Worm (Caenorhabditis elegans) whole organism, mixed stage, embryonic: ENCODE results near the gene Y48E1C.4.

Experiments used
- M03D4.4 ChIP-seq: sonication (generic microtip); optimal IDR thresholded peaks from 2 replicates; lab custom pipeline; 2017; ENCODE audit warnings: mild to moderate bottlenecking, missing genetic modification characterization, missing compliant biosample characterization
- bed-3 ChIP-seq: fragments of 200-800 bp; sonication (Bioruptor generic); optimal IDR thresholded peaks from 3 replicates; lab custom pipeline; 2018; ENCODE audit warnings: mild to moderate bottlenecking, missing genetic modification characterization, moderate library complexity, missing compliant biosample characterization
- blmp-1 ChIP-seq: fragments of 150-350 bp; optimal IDR thresholded peaks from 2 replicates; lab custom pipeline; 2014; ENCODE audit warnings: missing biosample characterization, missing genetic modification characterization
- ceh-39 ChIP-seq: fragments of 150-350 bp; optimal IDR thresholded peaks from 2 replicates; lab custom pipeline; 2014; ENCODE audit warnings: missing biosample characterization, missing genetic modification characterization
- ceh-43 ChIP-seq: fragments of 200-800 bp; sonication (Bioruptor generic); optimal IDR thresholded peaks from 2 replicates; lab custom pipeline; 2018; ENCODE audit warnings: mild to moderate bottlenecking, missing genetic modification characterization, moderate library complexity, missing compliant biosample characterization
- ceh-83 ChIP-seq: fragments of 200-800 bp; sonication (Bioruptor generic); optimal IDR thresholded peaks from 2 replicates; lab custom pipeline; 2018; ENCODE audit warnings: mild to moderate bottlenecking, missing genetic modification characterization, missing compliant biosample characterization
- ces-1 ChIP-seq: fragments of 150-350 bp; optimal IDR thresholded peaks from 2 replicates; lab custom pipeline; 2014; ENCODE audit warnings: missing biosample characterization, missing genetic modification reagents, missing genetic modification characterization
- cnd-1 ChIP-seq: fragments of 200-800 bp; sonication (Bioruptor generic); optimal IDR thresholded peaks from 2 replicates; lab custom pipeline; 2018; ENCODE audit warnings: mild to moderate bottlenecking, missing genetic modification characterization, missing compliant biosample characterization
- drap-1 ChIP-seq: fragments of 200-800 bp; sonication (Bioruptor generic); optimal IDR thresholded peaks from 3 replicates; lab custom pipeline; 2018; ENCODE audit warnings: mild to moderate bottlenecking, missing genetic modification characterization, missing compliant biosample characterization
- elt-1 ChIP-seq: sonication (generic microtip); optimal IDR thresholded peaks from 2 replicates; lab custom pipeline; 2017; ENCODE audit warnings: missing genetic modification characterization, mild to moderate bottlenecking, missing compliant biosample characterization, antibody characterized with exemption, moderate library complexity, borderline replicate concordance; ENCODE audit not compliant: insufficient read depth
- elt-3 ChIP-seq: fragments of 150-350 bp; optimal IDR thresholded peaks from 2 replicates; lab custom pipeline; 2014; ENCODE audit warnings: missing biosample characterization, missing genetic modification characterization
- flh-1 ChIP-seq: fragments of 200-800 bp; sonication (Bioruptor generic); optimal IDR thresholded peaks from 2 replicates; lab custom pipeline; 2018; ENCODE audit warnings: mild to moderate bottlenecking, missing genetic modification characterization, moderate library complexity, missing compliant biosample characterization
- ham-2 ChIP-seq: fragments of 200-800 bp; sonication (Bioruptor generic); optimal IDR thresholded peaks from 2 replicates; lab custom pipeline; 2018; ENCODE audit warnings: mild to moderate bottlenecking, missing genetic modification characterization, missing compliant biosample characterization
- hlh-1 ChIP-seq: fragments of 150-350 bp; optimal IDR thresholded peaks from 2 replicates; lab custom pipeline; 2014; ENCODE audit warnings: missing biosample characterization, missing genetic modification reagents, missing genetic modification characterization
- lin-13 ChIP-seq: fragments of 150-350 bp; optimal IDR thresholded peaks from 2 replicates; lab custom pipeline; 2014; ENCODE audit warnings: missing biosample characterization, missing genetic modification characterization
- lin-32 ChIP-seq: fragments of 200-800 bp; sonication (Bioruptor generic); optimal IDR thresholded peaks from 2 replicates; lab custom pipeline; 2018; ENCODE audit warnings: mild to moderate bottlenecking, missing genetic modification characterization, missing compliant biosample characterization
- lsy-2 ChIP-seq: fragments of 150-350 bp; optimal IDR thresholded peaks from 2 replicates; lab custom pipeline; 2014; ENCODE audit warnings: missing biosample characterization, missing genetic modification characterization
- mab-5 ChIP-seq: fragments of 150-350 bp; optimal IDR thresholded peaks from 2 replicates; lab custom pipeline; 2014; ENCODE audit warnings: missing biosample characterization, missing genetic modification characterization
- mep-1 ChIP-seq: fragments of 150-350 bp; optimal IDR thresholded peaks from 2 replicates; lab custom pipeline; 2017; ENCODE audit warnings: missing biosample characterization, missing genetic modification reagents, missing genetic modification characterization, inconsistent platforms
- mls-2 ChIP-seq: sonication (generic microtip); optimal IDR thresholded peaks from 2 replicates; lab custom pipeline; 2016; ENCODE audit warnings: mild to moderate bottlenecking, missing genetic modification characterization, moderate library complexity, missing compliant biosample characterization
- nhr-12 ChIP-seq: fragments of 150-350 bp; optimal IDR thresholded peaks from 2 replicates; lab custom pipeline; 2014; ENCODE audit warnings: missing biosample characterization, missing genetic modification characterization
- nhr-2 ChIP-seq: fragments of 150-350 bp; optimal IDR thresholded peaks from 2 replicates; lab custom pipeline; 2014; ENCODE audit warnings: missing biosample characterization, missing genetic modification characterization
- nhr-237 ChIP-seq: fragments of 150-350 bp; optimal IDR thresholded peaks from 2 replicates; lab custom pipeline; 2014; ENCODE audit warnings: missing biosample characterization, missing genetic modification characterization
- nhr-28 ChIP-seq: fragments of 150-350 bp; optimal IDR thresholded peaks from 2 replicates; lab custom pipeline; 2014; ENCODE audit warnings: missing biosample characterization, missing genetic modification characterization
- nhr-76 ChIP-seq: sonication (generic microtip); optimal IDR thresholded peaks from 2 replicates; lab custom pipeline; 2017; ENCODE audit warnings: missing biosample characterization, missing genetic modification characterization
- pha-4 ChIP-seq: fragments of 150-350 bp; optimal IDR thresholded peaks from 2 replicates; lab custom pipeline; 2018; ENCODE audit warnings: missing biosample characterization, missing genetic modification reagents, missing genetic modification characterization
- sem-2 ChIP-seq: fragments of 200-800 bp; sonication (Bioruptor generic); optimal IDR thresholded peaks from 2 replicates; lab custom pipeline; 2018; ENCODE audit warnings: mild to moderate bottlenecking, missing genetic modification characterization, missing compliant biosample characterization
- snpc-4 ChIP-seq: fragments of 150-350 bp; optimal IDR thresholded peaks from 2 replicates; lab custom pipeline; 2014; ENCODE audit warnings: missing biosample characterization, missing genetic modification characterization
- sptf-1 ChIP-seq: sonication (generic microtip); optimal IDR thresholded peaks from 2 replicates; lab custom pipeline; 2017; ENCODE audit warnings: mild to moderate bottlenecking, missing genetic modification characterization, moderate library complexity, missing compliant biosample characterization
- tbx-8 ChIP-seq: fragments of 200-800 bp; sonication (Bioruptor generic); optimal IDR thresholded peaks from 2 replicates; lab custom pipeline; 2018; ENCODE audit warnings: mild to moderate bottlenecking, missing genetic modification characterization, moderate library complexity, missing compliant biosample characterization
- unc-120 ChIP-seq: sonication (generic microtip); optimal IDR thresholded peaks from 2 replicates; lab custom pipeline; 2017; ENCODE audit warnings: missing genetic modification characterization, missing compliant biosample characterization; ENCODE audit not compliant: poor library complexity, severe bottlenecking
- unc-39 ChIP-seq: fragments of 150-350 bp; optimal IDR thresholded peaks from 2 replicates; lab custom pipeline; 2014; ENCODE audit warnings: missing biosample characterization, missing genetic modification characterization
- unc-62 ChIP-seq: fragments of 150-350 bp; optimal IDR thresholded peaks from 2 replicates; lab custom pipeline; 2014; ENCODE audit warnings: missing biosample characterization, missing genetic modification reagents, missing genetic modification characterization
- zip-8 ChIP-seq: fragments of 150-350 bp; optimal IDR thresholded peaks from 2 replicates; lab custom pipeline; 2014; ENCODE audit warnings: missing biosample characterization, missing genetic modification characterization
- ztf-11 ChIP-seq: fragments of 150-350 bp; optimal IDR thresholded peaks from 2 replicates; lab custom pipeline; 2014; ENCODE audit warnings: missing biosample characterization, missing genetic modification characterization

Gene Y48E1C.4

DNA sequence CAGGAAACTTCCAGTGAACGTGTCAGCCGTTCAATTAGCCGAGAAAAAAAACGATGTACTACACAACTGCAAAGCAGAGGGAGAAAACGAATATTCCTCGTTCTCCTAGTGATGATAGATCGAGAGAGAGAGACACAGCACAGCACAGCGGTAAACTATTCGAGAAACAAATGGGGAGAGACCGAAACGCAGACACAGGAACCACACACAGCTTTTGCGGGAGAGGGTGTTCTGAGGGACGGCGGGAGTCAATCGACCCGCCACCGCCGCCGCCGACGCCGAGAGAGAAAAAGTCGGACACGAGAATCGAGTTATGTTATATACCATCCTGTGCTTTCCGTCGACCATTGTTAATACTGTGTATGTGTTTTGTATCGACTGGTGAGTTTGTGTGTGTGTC is 20.0 kb upstream of the Y48E1C.4 start:
- peak; percentile 49 for TF ChIP-seq unc-62 (GFP tag; lab: Kevin White, UChicago)
- TF ChIP-seq unc-120 (tag; lab: Kevin White, UChicago): peak; percentile 32
- TF ChIP-seq pha-4 (tag; lab: Kevin White, UChicago): peak; percentile 41
- TF ChIP-seq cnd-1 (tag; lab: Kevin White, UChicago): peak; percentile 18
- TF ChIP-seq hlh-1 (tag; lab: Kevin White, UChicago): peak; percentile 28
- TF ChIP-seq elt-1 (tag; lab: Kevin White, UChicago): no peak
- TF ChIP-seq zip-8: no peak
- no peak for TF ChIP-seq sptf-1

DNA sequence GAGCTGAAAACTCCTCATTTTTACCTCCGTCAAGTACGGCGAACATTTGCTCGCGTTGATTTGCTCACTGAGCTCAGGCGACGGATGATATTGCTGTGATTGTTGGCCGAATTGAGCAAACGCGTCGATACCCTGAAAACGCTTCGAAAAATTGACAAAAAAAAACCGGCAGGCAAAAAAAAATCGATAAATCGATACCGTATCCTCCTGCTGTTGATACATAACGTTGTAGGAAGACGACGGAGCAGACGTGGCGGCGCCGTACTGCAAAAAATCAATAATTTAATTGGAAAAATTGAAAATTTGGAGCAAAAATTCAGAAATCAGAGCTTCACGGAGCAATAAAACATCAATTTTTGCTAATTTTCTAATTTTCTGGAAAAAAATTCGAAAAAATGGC is 18.2 kb upstream of the Y48E1C.4 start:
- TF ChIP-seq nhr-76 (tag; lab: Kevin White, UChicago): no peak
- no peak for TF ChIP-seq nhr-12 (tag; lab: Kevin White, UChicago)
- no peak for TF ChIP-seq ceh-43 (GFP tag; lab: Kevin White, UChicago)
- TF ChIP-seq lin-13 (tag; lab: Kevin White, UChicago): no peak

DNA sequence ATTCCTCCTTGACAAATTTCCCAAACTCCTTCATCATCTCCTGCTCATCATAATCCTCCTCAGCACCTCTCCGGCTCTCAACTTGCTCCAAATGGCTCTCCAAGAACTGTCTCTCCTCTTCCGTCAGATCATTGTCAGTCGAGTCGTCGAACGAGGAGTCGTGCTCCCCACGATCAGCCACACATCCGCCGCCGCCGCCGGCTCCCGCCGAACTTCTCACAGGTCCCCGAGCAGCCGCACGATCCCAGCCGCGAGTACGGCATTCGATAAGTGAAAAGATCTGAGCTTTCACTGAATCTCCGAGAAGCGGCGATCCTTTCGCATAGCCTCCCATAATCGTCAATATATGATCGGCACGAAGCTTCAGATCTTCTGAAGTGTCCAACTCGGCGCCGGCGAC is 14.7 kb upstream of the Y48E1C.4 start:
- TF ChIP-seq pha-4 (tag; lab: Kevin White, UChicago): no peak
- TF ChIP-seq lsy-2 (tag; lab: Kevin White, UChicago): no peak
- TF ChIP-seq nhr-76 (tag; lab: Kevin White, UChicago): no peak
- TF ChIP-seq flh-1 (GFP tag; lab: Kevin White, UChicago): no peak
- no peak for TF ChIP-seq tbx-8 (GFP tag; lab: Kevin White, UChicago)
- no peak for TF ChIP-seq nhr-28
- no peak for TF ChIP-seq lin-13 (tag; lab: Kevin White, UChicago)

DNA sequence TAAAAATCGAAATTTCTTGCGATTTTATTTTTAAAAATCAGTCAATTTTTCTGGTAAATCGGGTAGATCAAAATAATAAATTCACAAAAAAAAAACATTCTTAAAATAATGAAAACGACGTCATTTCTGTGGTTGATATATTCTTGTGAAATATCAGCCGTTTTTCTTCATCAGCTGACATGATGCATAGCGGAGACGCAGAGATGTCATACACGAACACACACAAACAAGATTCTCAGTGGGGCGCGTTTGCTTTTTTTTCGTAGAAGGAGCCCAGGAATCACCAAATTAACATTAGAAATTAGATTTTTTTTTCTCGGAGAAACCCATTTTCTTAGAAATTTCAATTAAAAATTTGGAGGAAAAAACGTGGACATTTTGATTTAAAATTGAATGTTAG is 11.0 kb upstream of the Y48E1C.4 start:
- TF ChIP-seq zip-8 (no peak), flh-1 (GFP tag; lab: Kevin White, UChicago) (no peak), lsy-2 (tag; lab: Kevin White, UChicago) (peak; percentile 67), mab-5 (tag; lab: Kevin White, UChicago) (no peak), M03D4.4 (tag; lab: Kevin White, UChicago) (no peak), lin-32 (GFP tag; lab: Kevin White, UChicago) (no peak), ztf-11 (tag; lab: Kevin White, UChicago) (no peak), nhr-76 (tag; lab: Kevin White, UChicago) (no peak), ces-1 (GFP tag; lab: Kevin White, UChicago) (peak; percentile 71), sem-2 (GFP tag; lab: Kevin White, UChicago) (no peak), ceh-39 (tag; lab: Kevin White, UChicago) (peak; percentile 37), nhr-28 (no peak), blmp-1 (no peak), sptf-1 (no peak), unc-120 (tag; lab: Kevin White, UChicago) (no peak), ceh-83 (GFP tag; lab: Kevin White, UChicago) (no peak), unc-62 (GFP tag; lab: Kevin White, UChicago) (peak; percentile 38), drap-1 (GFP tag; lab: Kevin White, UChicago) (no peak), nhr-2 (tag; lab: Kevin White, UChicago) (no peak), tbx-8 (GFP tag; lab: Kevin White, UChicago) (no peak), mep-1 (peak; percentile 75), lin-13 (tag; lab: Kevin White, UChicago) (peak; percentile 68), nhr-12 (tag; lab: Kevin White, UChicago) (no peak), bed-3 (GFP tag; lab: Kevin White, UChicago) (no peak), elt-1 (tag; lab: Kevin White, UChicago) (no peak), ham-2 (no peak), ceh-43 (GFP tag; lab: Kevin White, UChicago) (no peak), nhr-237 (tag; lab: Kevin White, UChicago) (peak; percentile 77), mls-2 (tag; lab: Kevin White, UChicago) (no peak), hlh-1 (tag; lab: Kevin White, UChicago) (peak; percentile 76), unc-39 (tag; lab: Kevin White, UChicago) (no peak), snpc-4 (tag; lab: Kevin White, UChicago) (no peak), pha-4 (tag; lab: Kevin White, UChicago) (peak; percentile 58), cnd-1 (tag; lab: Kevin White, UChicago) (no peak), elt-3 (tag; lab: Kevin White, UChicago) (no peak)
